Fruit fly (Drosophila melanogaster) whole organism, larva: ENCODE results near the gene Cpr62Bb.

Experiments
- noc ChIP-seq: fragments of 200-800 bp; sonication (Bioruptor generic); optimal IDR thresholded peaks from 3 replicates; lab custom pipeline; 2019; ENCODE audit warnings: missing biosample characterization, mild to moderate bottlenecking, missing genetic modification characterization, moderate library complexity

Cpr62Bb gene

DNA sequence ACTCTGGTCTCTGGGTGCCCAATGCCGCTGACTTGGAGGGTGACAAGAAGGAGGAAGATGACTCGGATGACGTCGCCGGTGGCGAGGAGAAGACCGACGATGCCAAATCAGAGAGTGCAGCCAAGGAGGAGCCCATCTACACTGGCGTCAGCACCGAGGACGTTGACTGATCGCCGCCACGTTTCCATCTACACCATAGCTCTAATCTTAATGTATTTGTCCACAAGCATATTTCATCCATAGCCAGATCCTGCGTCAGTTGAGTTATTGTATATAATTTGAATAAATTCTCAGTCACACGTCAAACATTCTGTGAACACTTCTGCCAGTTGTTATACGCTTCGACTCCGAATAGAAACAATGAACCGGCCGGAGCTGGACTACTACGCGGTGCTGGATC, 38.0 kb downstream of the Cpr62Bb start, which contains the start of gene CG12020:
TSS of gene CG12020 (plus strand) at position 301 of the 400 bp plus-strand sequence.
- no peak for TF ChIP-seq noc (tag; lab: Kevin White, UChicago)

DNA sequence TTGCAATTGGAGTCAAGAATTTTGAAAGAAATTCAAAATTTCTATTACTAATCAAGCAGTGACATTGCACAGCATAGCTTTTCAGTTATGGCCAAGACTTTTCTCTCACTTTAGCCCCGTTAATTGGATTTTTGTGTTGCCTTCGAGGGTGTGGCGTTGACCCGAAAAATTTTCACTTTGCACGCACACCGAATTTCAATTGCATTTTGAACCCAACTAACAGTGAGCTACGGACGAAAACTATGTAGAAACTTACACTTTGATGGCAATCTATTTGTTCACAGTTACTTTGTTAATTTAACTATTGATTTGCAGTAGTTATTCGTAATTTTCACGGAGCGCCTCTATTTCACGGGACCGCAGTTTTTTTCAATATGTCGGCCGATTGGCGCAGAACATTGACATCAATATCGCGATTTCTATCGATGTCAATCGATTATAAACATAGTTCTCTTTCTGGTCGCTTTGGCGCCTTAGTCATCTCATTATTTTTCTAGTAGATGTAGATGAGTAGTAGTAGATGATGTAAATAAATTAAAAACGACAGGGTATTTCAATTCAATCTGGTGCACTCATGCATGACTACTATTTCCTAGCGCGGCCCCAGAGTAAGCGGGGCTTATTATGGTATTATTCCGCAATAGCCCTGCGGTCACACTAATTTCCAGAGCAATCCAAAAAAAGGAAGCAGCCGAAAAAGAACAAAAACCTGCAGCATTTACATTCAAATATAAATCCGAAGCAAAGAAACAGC, 39.8 kb downstream of the Cpr62Bb start, which contains the start of the genes alpha-Spec, dlt and Cdc37:
TSS of gene alpha-Spec (minus strand) at position 386 of the 754 bp plus-strand sequence.
TSS of gene dlt (minus strand) at position 386 of the 754 bp plus-strand sequence.
TSS of gene Cdc37 (plus strand) at position 450 of the 754 bp plus-strand sequence.
- TF ChIP-seq noc (tag; lab: Kevin White, UChicago), result no peak

DNA sequence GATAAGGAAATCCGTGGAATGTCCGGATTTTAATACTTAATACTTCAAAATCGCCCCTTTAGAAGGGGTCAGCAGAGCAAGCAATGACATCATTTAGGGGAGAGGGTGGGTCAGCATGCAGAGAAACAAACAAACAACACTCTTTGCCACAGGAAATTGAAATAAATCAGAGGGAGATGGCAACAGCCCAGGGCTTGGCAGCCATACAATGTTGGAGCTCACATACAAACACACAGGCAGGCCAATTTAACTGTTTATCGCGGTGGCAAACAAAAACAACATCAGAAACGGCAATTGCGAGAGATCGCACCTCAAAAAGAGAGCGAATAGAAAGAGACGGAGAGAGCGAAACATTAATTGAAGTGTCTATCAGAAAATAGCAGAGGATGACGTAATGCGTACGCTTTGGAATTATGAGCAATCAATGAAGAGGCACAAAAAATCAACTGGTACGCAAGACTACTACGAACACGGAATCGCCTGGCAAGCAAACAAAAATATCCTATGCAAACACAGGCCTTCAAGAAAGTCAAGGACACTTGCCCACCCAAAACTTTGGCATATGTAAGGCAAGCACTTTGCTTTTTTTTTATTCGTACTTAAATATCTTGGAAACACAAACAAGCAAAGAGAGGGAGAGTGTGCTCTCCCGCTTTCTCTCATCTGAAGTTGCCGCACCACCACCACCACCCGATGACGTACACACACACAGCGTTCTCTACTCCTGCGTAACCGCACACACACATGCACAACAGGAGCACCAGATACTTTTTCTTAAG, 40.6 kb downstream of the Cpr62Bb start:
- peak; percentile 58 for TF ChIP-seq noc (tag; lab: Kevin White, UChicago)

DNA sequence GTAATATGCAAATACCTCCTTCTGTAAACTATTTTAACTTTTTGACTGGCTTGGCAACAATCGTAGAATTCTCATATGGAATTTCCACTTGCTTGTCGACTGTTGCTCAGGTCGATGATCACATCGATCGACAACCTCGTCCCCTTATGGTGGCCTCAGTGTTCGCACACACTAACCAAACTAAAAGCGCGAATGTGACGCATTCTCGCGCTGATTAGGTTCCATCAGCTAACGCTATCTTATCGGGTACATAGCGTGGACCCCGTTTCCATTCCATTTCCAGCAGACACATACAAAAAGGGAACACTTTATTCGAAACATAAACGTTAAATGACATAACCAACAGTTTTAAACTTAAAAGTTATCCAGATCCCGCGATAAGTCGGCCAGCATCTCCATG, 45.6 kb downstream of the Cpr62Bb start:
- peak; percentile 6 for TF ChIP-seq noc (tag; lab: Kevin White, UChicago)

DNA sequence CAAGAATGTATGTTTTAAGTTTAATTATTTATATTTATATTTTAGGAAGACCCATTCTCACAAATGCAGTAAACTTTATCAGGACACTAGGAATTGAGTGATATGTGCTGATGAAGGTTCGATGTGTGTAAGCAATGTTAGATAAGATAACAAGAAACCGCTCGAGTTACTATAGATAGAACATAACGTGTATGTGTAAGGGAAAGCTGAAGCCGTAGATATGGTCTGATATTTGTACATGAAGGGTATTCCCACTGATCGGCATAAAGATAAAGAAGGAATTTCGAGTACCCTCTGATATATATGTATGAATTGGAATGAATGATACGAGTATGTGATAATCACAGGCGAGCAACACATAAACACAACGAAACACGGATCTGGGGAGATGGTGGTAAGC, 50.9 kb downstream of the Cpr62Bb start:
- TF ChIP-seq noc (tag; lab: Kevin White, UChicago), result no peak
